Worm (Caenorhabditis elegans): ENCODE data around the gene Y39A3A.3.

DNA sequence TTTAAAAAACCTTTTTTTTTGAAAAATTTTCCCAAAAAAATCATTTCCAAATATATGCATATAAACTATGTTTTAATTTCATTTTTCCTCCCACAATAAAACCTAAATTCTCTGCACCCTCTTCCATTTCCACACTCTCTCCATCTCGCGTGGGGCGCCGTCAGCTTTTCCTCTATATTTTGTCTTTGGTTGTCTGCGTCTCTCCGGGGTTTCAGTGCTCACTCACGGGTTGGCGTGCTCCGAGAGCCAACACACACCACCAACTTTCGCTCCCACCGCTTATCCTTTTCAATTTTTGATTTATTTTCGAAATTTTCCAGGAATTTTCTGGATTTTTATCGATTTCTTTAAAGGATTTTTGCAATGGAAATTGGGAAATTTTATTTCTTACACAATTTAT, 21.3 kb upstream of the Y39A3A.3 start:
- TF ChIP-seq him-1 (tag; optimal IDR thresholded peaks at IDR 0.05) (no peak), dao-5 (tag; optimal IDR thresholded peaks at IDR 0.05) (no peak), W03F9.2 (tag; optimal IDR thresholded peaks at IDR 0.05) (no peak)
